Fruit fly (Drosophila melanogaster) whole organism, adult: ENCODE data around the gene kirre.

Experiments used
- CG33017 ChIP-seq: fragments of 200-800 bp; sonication (Bioruptor generic); optimal IDR thresholded peaks from 2 replicates; lab custom pipeline; 2018; ENCODE audit warnings: missing biosample characterization, mild to moderate bottlenecking, missing genetic modification characterization, moderate library complexity
- CG7101 ChIP-seq: fragments of 200-800 bp; sonication (Bioruptor generic); optimal IDR thresholded peaks from 2 replicates; lab custom pipeline; 2018; ENCODE audit warnings: missing biosample characterization, mild to moderate bottlenecking, missing genetic modification characterization, moderate library complexity
- Crg-1 ChIP-seq: fragments of 200-800 bp; sonication (Bioruptor generic); optimal IDR thresholded peaks from 2 replicates; lab custom pipeline; 2016; ENCODE audit warnings: missing biosample characterization, missing genetic modification characterization
- cic ChIP-seq: fragments of 200-800 bp; sonication (Bioruptor generic); optimal IDR thresholded peaks from 2 replicates; lab custom pipeline; 2017; ENCODE audit warnings: missing biosample characterization, mild to moderate bottlenecking, missing genetic modification characterization, moderate library complexity
- cnc ChIP-seq, 2 experiments: fragments of >200 bp; optimal IDR thresholded peaks; 2 replicates each; lab custom pipeline; 2017
- kay ChIP-seq: fragments of 200-800 bp; sonication (Bioruptor generic); peaks from one replicate; lab custom pipeline; 2016; ENCODE audit warnings: missing biosample characterization, missing genetic modification characterization, borderline replicate concordance
- ovo ChIP-seq: fragments of 200-800 bp; sonication (Bioruptor generic); optimal IDR thresholded peaks from 2 replicates; lab custom pipeline; 2016; ENCODE audit warnings: missing biosample characterization, missing genetic modification characterization
- pad ChIP-seq: fragments of 200-800 bp; sonication (Bioruptor generic); optimal IDR thresholded peaks from 3 replicates; lab custom pipeline; 2017; ENCODE audit warnings: missing biosample characterization, missing genetic modification characterization, mild to moderate bottlenecking, moderate library complexity, missing genetic modification reagents
- tj ChIP-seq: fragments of 200-800 bp; sonication (Bioruptor generic); optimal IDR thresholded peaks from 3 replicates; lab custom pipeline; 2017; ENCODE audit warnings: missing biosample characterization, mild to moderate bottlenecking, missing genetic modification characterization, moderate library complexity
- toe ChIP-seq: fragments of 200-800 bp; sonication (Bioruptor generic); optimal IDR thresholded peaks from 2 replicates; lab custom pipeline; 2016; ENCODE audit warnings: missing biosample characterization, missing genetic modification characterization

dm6 chrX:2987320-2987719 lies 247.1 kb downstream of the kirre start:
- TF ChIP-seq CG33017 (tag; lab: Kevin White, UChicago) (no peak), Crg-1 (no peak), pad (GFP tag; lab: Kevin White, UChicago) (no peak), kay (GFP tag; lab: Kevin White, UChicago) (no peak), toe (no peak), ovo (no peak), cnc (optimal IDR thresholded peaks at IDR 0.05; lab: Kevin White, UChicago) (no peak), tj (no peak), cic (GFP tag; lab: Kevin White, UChicago) (no peak), CG7101 (no peak)
